Worm (Caenorhabditis elegans) whole organism, L3 larva: Measurements from ENCODE around the gene C54E4.5.

Source experiments
- ama-1 ChIP-seq: fragments of 150-350 bp; optimal IDR thresholded peaks from 2 replicates; lab custom pipeline; 2018
- ceh-28 ChIP-seq: fragments of 150-350 bp; optimal IDR thresholded peaks from 2 replicates; lab custom pipeline; 2014; ENCODE audit warnings: missing biosample characterization, missing genetic modification reagents, missing genetic modification characterization
- ceh-9 ChIP-seq: sonication (generic microtip); optimal IDR thresholded peaks from 2 replicates; lab custom pipeline; 2018; ENCODE audit warnings: missing biosample characterization, missing genetic modification characterization
- fkh-10 ChIP-seq: sonication (generic microtip); optimal IDR thresholded peaks from 2 replicates; lab custom pipeline; 2017; ENCODE audit warnings: missing biosample characterization, missing genetic modification reagents, missing genetic modification characterization
- fos-1 ChIP-seq: fragments of 150-350 bp; optimal IDR thresholded peaks from 2 replicates; lab custom pipeline; 2014; ENCODE audit warnings: missing biosample characterization, missing genetic modification characterization
- jun-1 ChIP-seq: fragments of 150-350 bp; optimal IDR thresholded peaks from 2 replicates; lab custom pipeline; 2014; ENCODE audit warnings: missing biosample characterization, missing genetic modification reagents, missing genetic modification characterization
- lin-15B ChIP-seq: fragments of 150-350 bp; optimal IDR thresholded peaks from 2 replicates; lab custom pipeline; 2014; ENCODE audit warnings: missing biosample characterization, missing genetic modification characterization
- nhr-77 ChIP-seq: fragments of 150-350 bp; optimal IDR thresholded peaks from 2 replicates; lab custom pipeline; 2014; ENCODE audit warnings: missing biosample characterization, missing genetic modification characterization

DNA sequence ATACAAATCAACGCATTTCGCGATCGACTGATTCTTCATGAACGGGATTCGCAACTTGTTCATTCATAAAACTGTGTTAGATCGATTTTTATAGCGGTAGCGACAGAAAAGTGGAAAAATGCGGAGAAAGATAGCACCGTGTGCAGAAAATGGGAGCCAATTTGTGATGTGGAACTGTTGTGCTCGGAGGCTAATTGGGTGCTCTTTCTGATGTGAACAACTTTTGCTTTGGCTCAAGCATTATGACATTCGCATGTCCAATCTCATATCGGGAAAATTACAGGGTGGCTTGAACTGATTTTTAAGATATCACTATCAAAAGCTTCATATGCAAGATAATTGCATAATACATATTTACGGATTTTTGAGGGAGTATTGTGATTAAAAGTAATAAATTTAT, 49.3 kb downstream of the C54E4.5 start, which contains the start of gene C23H5.11:
- no peak for TF ChIP-seq ceh-28 (tag; lab: Kevin White, UChicago)
- no peak for TF ChIP-seq fkh-10 (GFP tag; lab: Kevin White, UChicago)
- TF ChIP-seq jun-1 (tag; lab: Kevin White, UChicago) = no peak
- no peak for TF ChIP-seq ama-1 (lab: Kevin White, UChicago)
- no peak for TF ChIP-seq nhr-77 (tag; lab: Kevin White, UChicago)
- no peak for TF ChIP-seq ceh-9 (tag; lab: Kevin White, UChicago)
- no peak for TF ChIP-seq fos-1 (tag; lab: Kevin White, UChicago)
- no peak for TF ChIP-seq lin-15B
